Worm (Caenorhabditis elegans) whole organism, L4 larva: ENCODE data around the gene glrx-5.
A peak's percentile ranks its signal among the peaks of the same experiment; 100 is the strongest.

Source experiments
- F49E8.2 ChIP-seq: sonication (generic microtip); optimal IDR thresholded peaks from 2 replicates; lab custom pipeline; 2016; ENCODE audit warnings: missing compliant biosample characterization, mild to moderate bottlenecking, missing genetic modification characterization, borderline replicate concordance
- T20F7.1 ChIP-seq: fragments of 200-800 bp; sonication (Bioruptor generic); optimal IDR thresholded peaks from 2 replicates; lab custom pipeline; 2018; ENCODE audit warnings: mild to moderate bottlenecking, missing genetic modification characterization, missing compliant biosample characterization
- T26A8.4 ChIP-seq: fragments of 200-800 bp; sonication (Bioruptor generic); IDR thresholded peaks from 2 replicates; pipeline ENCODE4 v1.3.6; 2022; ENCODE audit warnings: missing genetic modification characterization, missing compliant biosample characterization
- Y105C5A.15 ChIP-seq: fragments of 200-800 bp; sonication (Bioruptor generic); IDR thresholded peaks from 2 replicates; pipeline ENCODE4 v1.3.6; 2022; ENCODE audit warnings: missing genetic modification characterization, missing compliant biosample characterization
- Y5F2A.4 ChIP-seq: fragments of 200-800 bp; sonication (Bioruptor generic); optimal IDR thresholded peaks from 2 replicates; lab custom pipeline; 2018; ENCODE audit warnings: mild to moderate bottlenecking, missing genetic modification characterization, missing compliant biosample characterization
- ZK337.2 ChIP-seq: fragments of 200-800 bp; sonication (Bioruptor generic); IDR thresholded peaks from 2 replicates; pipeline ENCODE4 v1.3.6; 2022; ENCODE audit warnings: missing genetic modification reagents, missing genetic modification characterization, missing compliant biosample characterization
- ZK546.5 ChIP-seq, 2 experiments: sonication (generic microtip); optimal IDR thresholded peaks; 2 replicates each; lab custom pipeline; 2017; ENCODE audit warnings: missing biosample characterization in 2 of 2, missing genetic modification characterization in 2 of 2
- aha-1 ChIP-seq: fragments of 150-350 bp; peaks from one replicate; lab custom pipeline; 2014; ENCODE audit warnings: missing biosample characterization, missing genetic modification characterization
- attf-4 ChIP-seq: sonication (generic microtip); optimal IDR thresholded peaks from 3 replicates; lab custom pipeline; 2017; ENCODE audit warnings: missing biosample characterization, missing genetic modification characterization
- ceh-20 ChIP-seq: fragments of 200-800 bp; sonication (Bioruptor generic); IDR thresholded peaks from 2 replicates; pipeline ENCODE4 v1.3.6; 2022; ENCODE audit warnings: missing genetic modification reagents, missing genetic modification characterization, missing compliant biosample characterization
- ceh-28 ChIP-seq: fragments of 150-350 bp; optimal IDR thresholded peaks from 2 replicates; lab custom pipeline; 2014; ENCODE audit warnings: missing biosample characterization, missing genetic modification reagents, missing genetic modification characterization
- ceh-32 ChIP-seq: sonication (generic microtip); optimal IDR thresholded peaks from 2 replicates; lab custom pipeline; 2016; ENCODE audit warnings: mild to moderate bottlenecking, missing genetic modification characterization, missing compliant biosample characterization; ENCODE audit not compliant: poor library complexity
- ceh-62 ChIP-seq: sonication (generic microtip); optimal IDR thresholded peaks from 2 replicates; lab custom pipeline; 2017; ENCODE audit warnings: missing biosample characterization, missing genetic modification characterization
- ceh-82 ChIP-seq: sonication (generic microtip); optimal IDR thresholded peaks from 2 replicates; lab custom pipeline; 2017; ENCODE audit warnings: missing biosample characterization, missing genetic modification characterization
- ctbp-1 ChIP-seq: fragments of 200-800 bp; sonication (Bioruptor generic); IDR thresholded peaks from 2 replicates; pipeline ENCODE4 v1.3.6; 2022; ENCODE audit warnings: missing genetic modification reagents, missing genetic modification characterization, missing compliant biosample characterization
- daf-16 ChIP-seq, 3 experiments: sonication (generic microtip); optimal IDR thresholded peaks; 2 replicates each; lab custom pipeline; 2016 to 2017; ENCODE audit warnings: missing genetic modification characterization in 3 of 3, missing genetic modification reagents in 3 of 3, mild to moderate bottlenecking in 2 of 3, missing compliant biosample characterization in 2 of 3, missing biosample characterization in 1 of 3, moderate library complexity in 1 of 3
- daf-19 ChIP-seq: fragments of 200-800 bp; sonication (Bioruptor generic); conservative IDR thresholded peaks from 2 replicates; pipeline ENCODE4 v1.3.6; 2022; ENCODE audit warnings: missing genetic modification characterization, missing compliant biosample characterization
- daf-8 ChIP-seq: fragments of 200-800 bp; sonication (Bioruptor generic); IDR thresholded peaks from 2 replicates; pipeline ENCODE4 v1.3.6; 2022; ENCODE audit warnings: missing genetic modification characterization, missing compliant biosample characterization
- dmd-6 ChIP-seq: fragments of 200-800 bp; sonication (Bioruptor generic); IDR thresholded peaks from 2 replicates; pipeline ENCODE4 v1.3.6; 2022; ENCODE audit warnings: missing genetic modification reagents, missing genetic modification characterization, missing compliant biosample characterization
- dmd-8 ChIP-seq: fragments of 200-800 bp; sonication (Bioruptor generic); IDR thresholded peaks from 2 replicates; pipeline ENCODE4 v1.3.6; 2022; ENCODE audit warnings: missing genetic modification characterization, missing compliant biosample characterization
- fkh-10 ChIP-seq: fragments of 150-350 bp; optimal IDR thresholded peaks from 2 replicates; lab custom pipeline; 2014; ENCODE audit warnings: missing biosample characterization, missing genetic modification reagents, missing genetic modification characterization
- gei-8 ChIP-seq: fragments of 200-800 bp; sonication (Bioruptor generic); optimal IDR thresholded peaks from 2 replicates; lab custom pipeline; 2018; ENCODE audit warnings: mild to moderate bottlenecking, missing genetic modification characterization, missing compliant biosample characterization
- hif-1 ChIP-seq, 2 experiments: sonication (generic microtip); optimal IDR thresholded peaks; 2 replicates each; lab custom pipeline; 2016 to 2017; ENCODE audit warnings: missing compliant biosample characterization in 2 of 2, missing genetic modification characterization in 2 of 2, missing genetic modification reagents in 2 of 2, missing genotype in 2 of 2, mild to moderate bottlenecking in 1 of 2
- hlh-11 ChIP-seq: fragments of 200-800 bp; sonication (Bioruptor generic); optimal IDR thresholded peaks from 2 replicates; lab custom pipeline; 2018; ENCODE audit warnings: mild to moderate bottlenecking, missing genetic modification characterization, missing compliant biosample characterization
- lin-29 ChIP-seq: fragments of 200-800 bp; sonication (Bioruptor generic); IDR thresholded peaks from 2 replicates; pipeline ENCODE4 v1.3.6; 2022; ENCODE audit warnings: missing genetic modification reagents, missing genetic modification characterization, missing compliant biosample characterization
- lin-38 ChIP-seq: fragments of 200-800 bp; sonication (Bioruptor generic); IDR thresholded peaks from 2 replicates; pipeline ENCODE4 v1.3.6; 2022; ENCODE audit warnings: missing genetic modification reagents, missing genetic modification characterization, missing compliant biosample characterization
- lin-39 ChIP-seq: fragments of 150-350 bp; optimal IDR thresholded peaks from 2 replicates; lab custom pipeline; 2014; ENCODE audit warnings: missing biosample characterization, missing genetic modification reagents, missing genetic modification characterization
- madf-5 ChIP-seq, 2 experiments: fragments of 200-800 bp; sonication (Bioruptor generic); IDR thresholded peaks; 2 replicates each; pipeline ENCODE4 v1.3.6; 2022; ENCODE audit warnings: missing compliant biosample characterization in 2 of 2, missing genetic modification characterization in 2 of 2
- mdt-29 ChIP-seq: fragments of 200-800 bp; sonication (Bioruptor generic); IDR thresholded peaks from 2 replicates; pipeline ENCODE4 v1.3.6; 2022; ENCODE audit warnings: missing genetic modification reagents, missing genetic modification characterization, missing compliant biosample characterization
- mep-1 ChIP-seq: fragments of 150-350 bp; sonication (generic microtip); optimal IDR thresholded peaks from 3 replicates; lab custom pipeline; 2014; ENCODE audit warnings: missing biosample characterization, missing genetic modification characterization
- nhr-10 ChIP-seq: fragments of 150-350 bp; optimal IDR thresholded peaks from 2 replicates; lab custom pipeline; 2014; ENCODE audit warnings: missing biosample characterization, missing genetic modification characterization
- nhr-102 ChIP-seq: sonication (generic microtip); optimal IDR thresholded peaks from 2 replicates; lab custom pipeline; 2016; ENCODE audit warnings: mild to moderate bottlenecking, missing genetic modification characterization, moderate library complexity, missing compliant biosample characterization
- nhr-111 ChIP-seq: fragments of 200-800 bp; sonication (Bioruptor generic); optimal IDR thresholded peaks from 2 replicates; lab custom pipeline; 2018; ENCODE audit warnings: mild to moderate bottlenecking, missing genetic modification characterization, missing compliant biosample characterization
- nhr-237 ChIP-seq: sonication (generic microtip); optimal IDR thresholded peaks from 2 replicates; lab custom pipeline; 2017; ENCODE audit warnings: missing biosample characterization, missing genetic modification characterization
- nhr-25 ChIP-seq: sonication (generic microtip); optimal IDR thresholded peaks from 2 replicates; lab custom pipeline; 2017; ENCODE audit warnings: missing genetic modification characterization, mild to moderate bottlenecking, missing compliant biosample characterization, antibody characterized with exemption, moderate library complexity, borderline replicate concordance; ENCODE audit not compliant: insufficient read depth
- nhr-28 ChIP-seq: fragments of 150-350 bp; optimal IDR thresholded peaks from 2 replicates; lab custom pipeline; 2014; ENCODE audit warnings: missing biosample characterization, missing genetic modification characterization
- nhr-41 ChIP-seq: fragments of 200-800 bp; sonication (Bioruptor generic); IDR thresholded peaks from 2 replicates; pipeline ENCODE4 v1.3.6; 2022; ENCODE audit warnings: missing genetic modification reagents, missing genetic modification characterization, missing compliant biosample characterization
- pqm-1 ChIP-seq: sonication (generic microtip); optimal IDR thresholded peaks from 2 replicates; lab custom pipeline; 2017; ENCODE audit warnings: missing biosample characterization, missing genetic modification characterization
- rbr-2 ChIP-seq: sonication (generic microtip); optimal IDR thresholded peaks from 2 replicates; lab custom pipeline; 2016; ENCODE audit warnings: missing genotype, missing genetic modification characterization, missing compliant biosample characterization
- saeg-2 ChIP-seq: fragments of 200-800 bp; sonication (Bioruptor generic); IDR thresholded peaks from 2 replicates; pipeline ENCODE4 v1.3.6; 2022; ENCODE audit warnings: missing genetic modification reagents, missing genetic modification characterization, missing compliant biosample characterization
- skn-1 ChIP-seq: fragments of 150-350 bp; optimal IDR thresholded peaks from 2 replicates; lab custom pipeline; 2014; ENCODE audit warnings: missing biosample characterization, missing genetic modification characterization
- snpc-1.2 ChIP-seq: fragments of 200-800 bp; sonication (Bioruptor generic); IDR thresholded peaks from 2 replicates; pipeline ENCODE4 v1.3.6; 2022; ENCODE audit warnings: missing genetic modification reagents, missing genetic modification characterization, missing compliant biosample characterization
- snpc-4 ChIP-seq: fragments of 150-350 bp; optimal IDR thresholded peaks from 2 replicates; lab custom pipeline; 2014; ENCODE audit warnings: missing biosample characterization, missing genetic modification characterization
- spr-1 ChIP-seq: sonication (generic microtip); optimal IDR thresholded peaks from 2 replicates; lab custom pipeline; 2016; ENCODE audit warnings: mild to moderate bottlenecking, missing genetic modification characterization, missing compliant biosample characterization
- tag-97 ChIP-seq: fragments of 200-800 bp; sonication (Bioruptor generic); IDR thresholded peaks from 2 replicates; pipeline ENCODE4 v1.3.6; 2022; ENCODE audit warnings: missing genetic modification characterization, missing compliant biosample characterization
- tra-1 ChIP-seq: fragments of 200-800 bp; sonication (Bioruptor generic); IDR thresholded peaks from 2 replicates; pipeline ENCODE4 v1.3.6; 2022; ENCODE audit warnings: missing genetic modification reagents, missing genetic modification characterization, missing compliant biosample characterization
- unc-39 ChIP-seq: sonication (generic microtip); optimal IDR thresholded peaks from 2 replicates; lab custom pipeline; 2017; ENCODE audit warnings: missing biosample characterization, missing genetic modification characterization
- unc-62 ChIP-seq, 3 experiments: fragments of 150-350 bp in 1 of 3; sonication (generic microtip); optimal IDR thresholded peaks in 2 of 3; peaks in 1 of 3; 1 replicate in 1 of 3; 2 replicates in 2 of 3; lab custom pipeline; 2014 to 2017; ENCODE audit warnings: missing biosample characterization in 3 of 3, missing genetic modification characterization in 3 of 3, missing genetic modification reagents in 3 of 3, missing genotype in 1 of 3
- zag-1 ChIP-seq: fragments of 150-350 bp; optimal IDR thresholded peaks from 2 replicates; lab custom pipeline; 2014; ENCODE audit warnings: missing biosample characterization, missing genetic modification characterization
- zip-2 ChIP-seq: fragments of 150-350 bp; optimal IDR thresholded peaks from 2 replicates; lab custom pipeline; 2014; ENCODE audit warnings: missing biosample characterization, missing genetic modification characterization
- ztf-7 ChIP-seq: fragments of 150-350 bp; optimal IDR thresholded peaks from 2 replicates; lab custom pipeline; 2014; ENCODE audit warnings: missing biosample characterization, missing genetic modification characterization

glrx-5 gene

DNA sequence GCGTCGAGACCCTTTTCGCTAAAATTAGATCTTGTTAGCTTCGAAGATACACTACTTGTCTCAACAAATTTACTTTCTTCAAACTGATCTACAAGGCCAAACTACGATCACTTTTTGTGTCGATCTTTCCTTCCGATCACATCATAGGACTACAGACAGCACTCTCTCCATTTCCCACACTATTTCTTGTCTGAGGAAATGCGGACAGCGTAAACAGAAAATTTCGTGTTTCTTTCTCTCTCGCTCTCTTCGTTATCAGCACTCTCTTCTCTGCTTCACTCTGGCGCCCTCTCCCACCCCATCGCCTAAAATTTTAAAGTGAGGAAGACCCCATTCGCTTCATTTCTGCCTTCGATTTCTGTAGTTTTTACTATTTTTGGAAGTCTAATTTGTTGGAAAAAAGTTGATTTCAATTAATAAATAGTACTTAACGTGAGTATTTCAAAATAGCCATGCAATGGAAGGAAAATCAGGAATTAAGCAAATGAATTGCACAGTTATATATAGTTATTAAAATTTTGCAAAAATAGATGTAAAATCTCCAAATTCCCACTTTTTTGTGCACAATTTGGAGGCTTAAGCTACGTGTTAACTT is 38.2 kb downstream of the glrx-5 start (continued):
- TF ChIP-seq attf-4 (tag; lab: Kevin White, UChicago) (no peak), madf-5 (GFP tag; IDR thresholded peaks at IDR 0.05; lab: Robert Waterston, UW) (no peak), ztf-7 (no peak), nhr-102 (tag; lab: Kevin White, UChicago) (peak; percentile 12), fkh-10 (no peak), F49E8.2 (tag; lab: Kevin White, UChicago) (no peak), skn-1 (tag; lab: Kevin White, UChicago) (no peak), aha-1 (tag; lab: Kevin White, UChicago) (peak; percentile 77), mep-1 (tag; lab: Kevin White, UChicago) (peak; percentile 70), tra-1 (no peak), tag-97 (no peak), zag-1 (tag; lab: Kevin White, UChicago) (no peak), snpc-1.2 (GFP tag; lab: Robert Waterston, UW) (no peak), daf-19 (GFP tag; lab: Robert Waterston, UW) (no peak), ceh-28 (tag; lab: Kevin White, UChicago) (no peak), hif-1 (tag; optimal IDR thresholded peaks at IDR 0.05; lab: Kevin White, UChicago) (no peak), hlh-11 (tag; lab: Kevin White, UChicago) (peak; percentile 88), ceh-20 (GFP tag; lab: Robert Waterston, UW) (no peak), nhr-237 (no peak), T20F7.1 (GFP tag; lab: Kevin White, UChicago) (no peak), ZK337.2 (GFP tag; lab: Robert Waterston, UW) (no peak), mdt-29 (GFP tag; lab: Robert Waterston, UW) (no peak), rbr-2 (peak; percentile 62), dmd-8 (GFP tag; lab: Robert Waterston, UW) (no peak), Y5F2A.4 (GFP tag; lab: Kevin White, UChicago) (no peak), lin-39 (tag; lab: Kevin White, UChicago) (no peak), unc-39 (tag; lab: Kevin White, UChicago) (no peak), daf-16 (GFP tag; optimal IDR thresholded peaks at IDR 0.05; lab: Kevin White, UChicago) (peak in 1 of 2 experiments; percentile 24), daf-16 (tag; optimal IDR thresholded peaks at IDR 0.05; lab: Kevin White, UChicago) (peak; percentile 98), ceh-32 (no peak), lin-38 (GFP tag; lab: Robert Waterston, UW) (peak; percentile 48; the same call in 1 of the 2 replicates), ceh-82 (tag; lab: Kevin White, UChicago) (no peak), nhr-10 (peak; percentile 8), T26A8.4 (no peak), ctbp-1 (GFP tag; lab: Robert Waterston, UW) (0 out of 2 replicates have a peak, but pooled peaks have one; percentile 48), ZK546.5 (tag; optimal IDR thresholded peaks at IDR 0.05; lab: Kevin White, UChicago) (no peak), ceh-62 (tag; lab: Kevin White, UChicago) (no peak), daf-8 (no peak), gei-8 (GFP tag; lab: Kevin White, UChicago) (no peak), saeg-2 (GFP tag; lab: Robert Waterston, UW) (no peak), spr-1 (tag; lab: Kevin White, UChicago) (no peak), snpc-4 (no peak), pqm-1 (tag; lab: Kevin White, UChicago) (peak; percentile 13), nhr-41 (GFP tag; lab: Robert Waterston, UW) (no peak), nhr-25 (tag; lab: Kevin White, UChicago) (no peak), nhr-111 (no peak), zip-2 (no peak), nhr-28 (tag; lab: Kevin White, UChicago) (peak; percentile 97), lin-29 (GFP tag; lab: Robert Waterston, UW) (no peak), Y105C5A.15 (GFP tag; lab: Robert Waterston, UW) (no peak), dmd-6 (GFP tag; lab: Robert Waterston, UW) (peak; percentile 83), unc-62 (GFP tag; optimal IDR thresholded peaks at IDR 0.05 in 1 of 2; lab: Kevin White, UChicago) (peak in 1 of 2 experiments; percentile 58), unc-62 (tag; optimal IDR thresholded peaks at IDR 0.05; lab: Kevin White, UChicago) (no peak)
